Worm (Caenorhabditis elegans) whole organism, late embryonic: Measurements from ENCODE around the gene sre-40.

Experiments used
- C08G9.2 ChIP-seq: sonication (generic microtip); optimal IDR thresholded peaks from 2 replicates; lab custom pipeline; 2016; ENCODE audit warnings: mild to moderate bottlenecking, missing genetic modification characterization, moderate library complexity, missing compliant biosample characterization
- pha-4 ChIP-seq: fragments of 150-350 bp; optimal IDR thresholded peaks from 2 replicates; lab custom pipeline; 2018; ENCODE audit warnings: missing biosample characterization, missing genetic modification reagents, missing genetic modification characterization

ce11 chrII:4674188-4674587 is 9.4 kb downstream of the sre-40 start:
- no peak for TF ChIP-seq pha-4 (tag; lab: Kevin White, UChicago)
- TF ChIP-seq C08G9.2 (tag; lab: Kevin White, UChicago): no peak
